Worm (Caenorhabditis elegans) whole organism, late embryonic: Measurements from ENCODE around the gene F38A1.6.

ENCODE experiments used
- C08G9.2 ChIP-seq: sonication (generic microtip); optimal IDR thresholded peaks from 2 replicates; lab custom pipeline; 2016; ENCODE audit warnings: mild to moderate bottlenecking, missing genetic modification characterization, moderate library complexity, missing compliant biosample characterization
- F13H6.1 ChIP-seq: sonication (generic microtip); optimal IDR thresholded peaks from 2 replicates; lab custom pipeline; 2016; ENCODE audit warnings: missing genetic modification characterization, missing compliant biosample characterization
- ceh-14 ChIP-seq: sonication (generic microtip); optimal IDR thresholded peaks from 2 replicates; lab custom pipeline; 2016; ENCODE audit warnings: missing genotype, missing genetic modification characterization, missing compliant biosample characterization
- ceh-2 ChIP-seq: sonication (generic microtip); optimal IDR thresholded peaks from 2 replicates; lab custom pipeline; 2016; ENCODE audit warnings: missing genotype, missing genetic modification characterization, missing compliant biosample characterization
- ceh-24 ChIP-seq: sonication (generic microtip); optimal IDR thresholded peaks from 2 replicates; lab custom pipeline; 2016; ENCODE audit warnings: mild to moderate bottlenecking, missing genetic modification characterization, missing compliant biosample characterization
- ceh-34 ChIP-seq: sonication (generic microtip); optimal IDR thresholded peaks from 2 replicates; lab custom pipeline; 2016; ENCODE audit warnings: mild to moderate bottlenecking, missing genetic modification characterization, missing compliant biosample characterization
- ceh-45 ChIP-seq: fragments of 200-800 bp; sonication (Bioruptor generic); IDR thresholded peaks from 2 replicates; pipeline ENCODE4 v1.3.6; 2022; ENCODE audit warnings: missing genetic modification reagents, missing genetic modification characterization, missing compliant biosample characterization
- ceh-6 ChIP-seq: fragments of 200-800 bp; sonication (Bioruptor generic); optimal IDR thresholded peaks from 2 replicates; lab custom pipeline; 2018; ENCODE audit warnings: mild to moderate bottlenecking, missing genetic modification characterization, missing compliant biosample characterization
- ceh-9 ChIP-seq: sonication (generic microtip); optimal IDR thresholded peaks from 2 replicates; lab custom pipeline; 2016; ENCODE audit warnings: mild to moderate bottlenecking, missing genetic modification characterization, inconsistent platforms, missing compliant biosample characterization
- che-1 ChIP-seq: sonication (generic microtip); optimal IDR thresholded peaks from 2 replicates; lab custom pipeline; 2016; ENCODE audit warnings: mild to moderate bottlenecking, missing genetic modification characterization, missing compliant biosample characterization
- dve-1 ChIP-seq: sonication (generic microtip); optimal IDR thresholded peaks from 2 replicates; lab custom pipeline; 2017; ENCODE audit warnings: antibody characterized with exemption, mild to moderate bottlenecking, missing genetic modification characterization, missing compliant biosample characterization
- elt-2 ChIP-seq: sonication (generic microtip); optimal IDR thresholded peaks from 2 replicates; lab custom pipeline; 2016; ENCODE audit warnings: missing genetic modification reagents, missing genetic modification characterization, missing compliant biosample characterization
- elt-4 ChIP-seq: sonication (generic microtip); optimal IDR thresholded peaks from 2 replicates; lab custom pipeline; 2016; ENCODE audit warnings: missing genetic modification characterization, missing compliant biosample characterization
- eyg-1 ChIP-seq: sonication (generic microtip); optimal IDR thresholded peaks from 2 replicates; lab custom pipeline; 2016; ENCODE audit warnings: missing genotype, missing genetic modification characterization, missing compliant biosample characterization
- fkh-10 ChIP-seq: fragments of 150-350 bp; optimal IDR thresholded peaks from 2 replicates; lab custom pipeline; 2014; ENCODE audit warnings: missing biosample characterization, missing genetic modification reagents, missing genetic modification characterization
- gmeb-2 ChIP-seq: sonication (generic microtip); optimal IDR thresholded peaks from 2 replicates; lab custom pipeline; 2016; ENCODE audit warnings: missing genetic modification characterization, inconsistent platforms, missing compliant biosample characterization
- hlh-13 ChIP-seq: fragments of 200-800 bp; sonication (Bioruptor generic); optimal IDR thresholded peaks from 2 replicates; lab custom pipeline; 2018; ENCODE audit warnings: mild to moderate bottlenecking, missing genetic modification characterization, missing compliant biosample characterization
- hlh-15 ChIP-seq: sonication (generic microtip); optimal IDR thresholded peaks from 2 replicates; lab custom pipeline; 2016; ENCODE audit warnings: missing genetic modification characterization, missing compliant biosample characterization
- hlh-30 ChIP-seq: sonication (generic microtip); optimal IDR thresholded peaks from 2 replicates; lab custom pipeline; 2017; ENCODE audit warnings: antibody characterized with exemption, missing genetic modification characterization, missing compliant biosample characterization; ENCODE audit not compliant: insufficient read depth
- hlh-6 ChIP-seq: sonication (generic microtip); optimal IDR thresholded peaks from 2 replicates; lab custom pipeline; 2016; ENCODE audit warnings: missing genotype, missing genetic modification characterization, missing compliant biosample characterization
- lim-6 ChIP-seq: sonication (generic microtip); optimal IDR thresholded peaks from 2 replicates; lab custom pipeline; 2016; ENCODE audit warnings: missing genetic modification characterization, missing compliant biosample characterization
- madf-2 ChIP-seq: sonication (generic microtip); optimal IDR thresholded peaks from 2 replicates; lab custom pipeline; 2017; ENCODE audit warnings: missing genetic modification characterization, missing compliant biosample characterization
- nfya-1 ChIP-seq: sonication (generic microtip); optimal IDR thresholded peaks from 2 replicates; lab custom pipeline; 2017; ENCODE audit warnings: missing genetic modification characterization, mild to moderate bottlenecking, missing compliant biosample characterization, antibody characterized with exemption, moderate library complexity
- nhr-11 ChIP-seq: fragments of 150-350 bp; optimal IDR thresholded peaks from 2 replicates; lab custom pipeline; 2014; ENCODE audit warnings: missing biosample characterization, missing genetic modification characterization
- nhr-232 ChIP-seq: sonication (generic microtip); optimal IDR thresholded peaks from 2 replicates; lab custom pipeline; 2016; ENCODE audit warnings: missing genetic modification characterization, missing compliant biosample characterization
- odd-2 ChIP-seq: sonication (generic microtip); optimal IDR thresholded peaks from 2 replicates; lab custom pipeline; 2017; ENCODE audit warnings: antibody characterized with exemption, mild to moderate bottlenecking, missing genetic modification characterization, missing compliant biosample characterization
- pat-9 ChIP-seq: fragments of 200-800 bp; sonication (Bioruptor generic); optimal IDR thresholded peaks from 2 replicates; lab custom pipeline; 2018; ENCODE audit warnings: mild to moderate bottlenecking, missing genetic modification characterization, moderate library complexity, missing compliant biosample characterization
- pax-1 ChIP-seq: fragments of 150-350 bp; optimal IDR thresholded peaks from 2 replicates; lab custom pipeline; 2014; ENCODE audit warnings: missing biosample characterization, missing genetic modification characterization
- pha-2 ChIP-seq: sonication (generic microtip); optimal IDR thresholded peaks from 2 replicates; lab custom pipeline; 2017; ENCODE audit warnings: mild to moderate bottlenecking, missing genetic modification characterization, missing compliant biosample characterization
- pros-1 ChIP-seq: fragments of 150-350 bp; optimal IDR thresholded peaks from 2 replicates; lab custom pipeline; 2014; ENCODE audit warnings: missing biosample characterization, missing genetic modification reagents, missing genetic modification characterization
- sox-2 ChIP-seq: fragments of 200-800 bp; sonication (Bioruptor generic); IDR thresholded peaks from 2 replicates; pipeline ENCODE4 v1.3.6; 2022; ENCODE audit warnings: missing genetic modification reagents, missing genetic modification characterization, missing compliant biosample characterization
- tbx-2 ChIP-seq: sonication (generic microtip); optimal IDR thresholded peaks from 2 replicates; lab custom pipeline; 2016; ENCODE audit warnings: missing genetic modification characterization, missing compliant biosample characterization
- ttx-3 ChIP-seq: sonication (generic microtip); optimal IDR thresholded peaks from 2 replicates; lab custom pipeline; 2016; ENCODE audit warnings: missing genetic modification reagents, missing genetic modification characterization, missing compliant biosample characterization
- unc-3 ChIP-seq, 2 experiments: fragments of 200-800 bp in 1 of 2; sonication (Bioruptor generic) in 1 of 2; sonication (generic microtip) in 1 of 2; conservative IDR thresholded peaks in 1 of 2; optimal IDR thresholded peaks in 1 of 2; 2 replicates each; pipeline versions ENCODE4 v1.3.6 to Lab custom; 2016 to 2022; ENCODE audit warnings: missing compliant biosample characterization in 2 of 2, missing genetic modification characterization in 2 of 2, missing genetic modification reagents in 1 of 2
- unc-55 ChIP-seq: sonication (generic microtip); optimal IDR thresholded peaks from 2 replicates; lab custom pipeline; 2017; ENCODE audit warnings: missing biosample characterization, missing genetic modification reagents, missing genetic modification characterization
- zip-5 ChIP-seq: sonication (generic microtip); optimal IDR thresholded peaks from 2 replicates; lab custom pipeline; 2016; ENCODE audit warnings: missing genetic modification characterization, missing compliant biosample characterization

Gene F38A1.6

DNA sequence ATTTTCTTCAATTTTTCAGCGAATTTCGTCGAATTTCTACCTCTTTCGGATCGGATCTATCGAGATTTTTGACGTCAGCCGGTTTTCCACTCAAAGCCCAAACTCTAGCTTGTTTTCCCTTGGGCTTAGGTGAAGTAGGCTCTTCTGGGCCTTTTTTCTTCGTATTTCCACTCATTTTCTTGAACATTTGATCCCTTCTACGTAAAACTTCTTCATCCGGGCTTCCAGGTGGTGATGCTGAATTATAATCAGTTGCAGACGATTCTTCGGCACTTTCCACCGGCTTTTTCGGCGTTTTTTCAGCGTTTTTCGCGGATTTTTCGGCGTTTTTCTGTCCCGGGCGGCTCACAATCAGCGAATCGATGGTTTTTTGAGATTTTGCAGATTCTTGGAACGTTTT lies 13.5 kb upstream of the F38A1.6 start:
- TF ChIP-seq hlh-13, result no peak
- no peak for TF ChIP-seq pat-9 (tag; lab: Kevin White, UChicago)
- TF ChIP-seq ceh-14 (tag; lab: Kevin White, UChicago), result no peak
- no peak for TF ChIP-seq tbx-2 (tag; lab: Kevin White, UChicago)
- no peak for TF ChIP-seq odd-2 (tag; lab: Kevin White, UChicago)
- TF ChIP-seq nhr-11 (tag; lab: Kevin White, UChicago), result no peak
- no peak for TF ChIP-seq unc-55
- no peak for TF ChIP-seq hlh-6 (tag; lab: Kevin White, UChicago)
- no peak for TF ChIP-seq gmeb-2 (tag; lab: Kevin White, UChicago)
- no peak for TF ChIP-seq F13H6.1 (tag; lab: Kevin White, UChicago)
- TF ChIP-seq ceh-6 (GFP tag; lab: Kevin White, UChicago), result no peak
- TF ChIP-seq elt-2, result no peak
- TF ChIP-seq dve-1 (tag; lab: Kevin White, UChicago), result no peak
- no peak for TF ChIP-seq lim-6 (tag; lab: Kevin White, UChicago)
- TF ChIP-seq nhr-232 (tag; lab: Kevin White, UChicago), result no peak

DNA sequence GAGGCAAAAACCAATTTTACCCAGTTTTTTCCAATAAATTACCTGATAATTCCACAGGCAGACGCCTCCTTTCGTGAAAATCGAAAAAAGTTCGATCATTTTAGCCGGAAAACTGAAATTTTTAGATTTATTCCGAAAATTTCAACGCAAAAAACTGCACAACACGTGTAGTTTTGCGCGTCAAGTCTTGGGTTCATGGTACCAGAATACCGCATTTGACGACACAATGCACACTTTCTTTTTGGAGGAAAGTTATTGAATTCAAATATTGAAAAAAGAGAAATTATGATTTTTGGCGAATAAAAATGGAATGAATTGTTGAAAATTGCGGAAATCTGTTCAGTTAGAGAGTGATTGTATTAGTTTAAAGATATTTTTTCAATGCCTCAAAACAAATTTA lies 12.0 kb upstream of the F38A1.6 start, which contains the start of gene F38A1.8:
TSS of gene F38A1.8 (minus strand) at position 167 of the 400 bp plus-strand sequence.
- TF ChIP-seq nfya-1 (tag; lab: Kevin White, UChicago) (peak; percentile 29), hlh-30 (tag; lab: Kevin White, UChicago) (peak; percentile 38), F13H6.1 (tag; lab: Kevin White, UChicago) (no peak)

DNA sequence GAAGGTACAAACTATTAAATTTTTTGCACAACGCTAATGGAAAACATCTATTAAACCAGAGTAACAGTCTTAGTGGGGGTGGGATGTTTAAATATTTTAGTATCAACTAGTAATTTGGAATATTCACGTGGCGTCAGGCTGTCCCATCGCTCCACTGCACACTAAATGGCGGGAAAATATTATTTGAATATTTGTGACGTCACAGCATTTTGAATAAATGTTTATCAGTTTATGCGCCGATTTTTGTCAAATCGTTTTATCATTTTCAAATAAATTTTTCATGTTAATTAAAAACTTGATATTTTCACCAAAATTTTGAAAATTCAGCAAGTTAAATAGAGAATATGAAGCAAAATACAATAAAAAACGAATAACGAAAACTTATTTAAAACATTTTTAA lies 8.4 kb upstream of the F38A1.6 start, which contains the start of gene F38A1.15:
TSS of gene F38A1.15 (minus strand) at position 101 of the 400 bp plus-strand sequence.
- TF ChIP-seq sox-2 (GFP tag; lab: Robert Waterston, UW) (no peak), ceh-24 (tag; lab: Kevin White, UChicago) (no peak), ceh-34 (tag; lab: Kevin White, UChicago) (no peak), gmeb-2 (tag; lab: Kevin White, UChicago) (no peak), che-1 (tag; lab: Kevin White, UChicago) (no peak), unc-3 (GFP tag; conservative IDR thresholded peaks at IDR 0.05; lab: Robert Waterston, UW) (no peak), unc-3 (tag; optimal IDR thresholded peaks at IDR 0.05; lab: Kevin White, UChicago) (no peak), C08G9.2 (tag; lab: Kevin White, UChicago) (no peak), elt-4 (tag; lab: Kevin White, UChicago) (no peak), madf-2 (tag; lab: Kevin White, UChicago) (no peak), ceh-9 (tag; lab: Kevin White, UChicago) (no peak), zip-5 (no peak), dve-1 (tag; lab: Kevin White, UChicago) (no peak), fkh-10 (GFP tag; lab: Kevin White, UChicago) (no peak), pros-1 (no peak)

DNA sequence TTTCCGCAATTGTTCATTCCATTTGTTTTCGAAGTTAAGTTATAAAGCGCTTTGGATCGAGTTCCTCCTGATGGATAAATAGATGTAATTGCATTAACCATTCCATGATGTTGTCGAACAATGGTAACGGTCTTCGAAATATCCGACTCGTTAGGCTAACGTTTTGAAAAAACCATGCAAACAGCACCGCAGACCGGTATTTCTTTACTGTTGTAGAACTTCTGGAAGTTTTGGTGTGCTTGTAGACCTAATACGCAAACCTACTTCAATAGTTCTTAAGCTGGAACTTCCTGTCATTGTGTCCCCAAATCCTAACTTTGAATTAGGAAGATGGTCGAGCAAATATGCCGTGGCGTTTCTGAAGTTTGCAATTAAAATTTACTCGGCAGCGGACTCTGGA lies 6.4 kb upstream of the F38A1.6 start, which contains the start of gene F38A1.9:
TSS of gene F38A1.9 (minus strand) at position 101 of the 400 bp plus-strand sequence.
- no peak for TF ChIP-seq eyg-1 (tag; lab: Kevin White, UChicago)
- no peak for TF ChIP-seq ceh-2 (tag; lab: Kevin White, UChicago)
- TF ChIP-seq dve-1 (tag; lab: Kevin White, UChicago), result no peak
- TF ChIP-seq hlh-15 (tag; lab: Kevin White, UChicago), result no peak
- TF ChIP-seq ceh-45, result no peak
- no peak for TF ChIP-seq nhr-11 (tag; lab: Kevin White, UChicago)
- TF ChIP-seq elt-2, result no peak
- TF ChIP-seq ttx-3 (tag; lab: Kevin White, UChicago), result no peak
- TF ChIP-seq pax-1 (tag; lab: Kevin White, UChicago), result no peak
- TF ChIP-seq zip-5, result no peak
- no peak for TF ChIP-seq pha-2 (tag; lab: Kevin White, UChicago)
- TF ChIP-seq hlh-6 (tag; lab: Kevin White, UChicago), result no peak
- no peak for TF ChIP-seq fkh-10 (GFP tag; lab: Kevin White, UChicago)
- TF ChIP-seq pros-1, result no peak
- no peak for TF ChIP-seq ceh-34 (tag; lab: Kevin White, UChicago)
- TF ChIP-seq unc-55, result no peak
